Worm (Caenorhabditis elegans) whole organism, midembryonic: ENCODE results near the gene epc-1.

Experiments used
- cog-1 ChIP-seq: sonication (generic microtip); optimal IDR thresholded peaks from 2 replicates; lab custom pipeline; 2016; ENCODE audit warnings: missing genetic modification characterization, missing compliant biosample characterization
- flt-1 ChIP-seq: fragments of 200-800 bp; sonication (Bioruptor generic); IDR thresholded peaks from 2 replicates; pipeline ENCODE4 v1.3.6; 2022; ENCODE audit warnings: missing genetic modification characterization, missing compliant biosample characterization
- klf-2 ChIP-seq: fragments of 200-800 bp; sonication (Bioruptor generic); conservative IDR thresholded peaks from 2 replicates; pipeline ENCODE4 v1.3.6; 2022; ENCODE audit warnings: missing genetic modification reagents, missing genetic modification characterization, missing compliant biosample characterization
- med-1 ChIP-seq: sonication (generic microtip); optimal IDR thresholded peaks from 2 replicates; lab custom pipeline; 2017; ENCODE audit warnings: missing genetic modification characterization, mild to moderate bottlenecking, missing compliant biosample characterization, antibody characterized with exemption, missing genetic modification reagents; ENCODE audit not compliant: insufficient read depth
- ref-1 ChIP-seq: fragments of 200-800 bp; sonication (Bioruptor generic); conservative IDR thresholded peaks from 2 replicates; pipeline ENCODE4 v1.3.6; 2022; ENCODE audit warnings: missing genetic modification reagents, missing genetic modification characterization, missing compliant biosample characterization
- tab-1 ChIP-seq: fragments of 200-800 bp; sonication (Bioruptor generic); IDR thresholded peaks from 2 replicates; pipeline ENCODE4 v1.3.6; 2022; ENCODE audit warnings: missing genetic modification characterization, missing compliant biosample characterization
- ztf-23 ChIP-seq: fragments of 200-800 bp; sonication (Bioruptor generic); IDR thresholded peaks from 2 replicates; pipeline ENCODE4 v1.3.6; 2022; ENCODE audit warnings: missing genetic modification reagents, missing genetic modification characterization, missing compliant biosample characterization
- ztf-29 ChIP-seq: fragments of 200-800 bp; sonication (Bioruptor generic); IDR thresholded peaks from 2 replicates; pipeline ENCODE4 v1.3.6; 2022; ENCODE audit warnings: missing genetic modification reagents, missing genetic modification characterization, missing compliant biosample characterization

ce11 chrIII:12624466-12624865 lies 16.1 kb upstream of the epc-1 start, which contains the start of gene gtf-2A2:
- TF ChIP-seq cog-1 (tag; lab: Kevin White, UChicago) = no peak
- no peak for TF ChIP-seq flt-1 (GFP tag; lab: Robert Waterston, UW)
- no peak for TF ChIP-seq ref-1 (GFP tag; lab: Robert Waterston, UW)
- TF ChIP-seq tab-1 (GFP tag; lab: Robert Waterston, UW) = no peak
- no peak for TF ChIP-seq med-1 (GFP tag; lab: Kevin White, UChicago)
- TF ChIP-seq ztf-29 = no peak
- no peak for TF ChIP-seq ztf-23 (GFP tag; lab: Robert Waterston, UW)
- TF ChIP-seq klf-2 (GFP tag; lab: Robert Waterston, UW) = no peak
